Worm (Caenorhabditis elegans): Measurements from ENCODE around the gene try-11.

Gene try-11

ce11 chrV:7451421-7451820, at the start of gene try-11:
TSS of gene try-11 (plus strand) at chrV:7451721.
- no peak for TF ChIP-seq tbx-37 (GFP tag; conservative IDR thresholded peaks at IDR 0.05)
- no peak for TF ChIP-seq ceh-36 (tag; optimal IDR thresholded peaks at IDR 0.05)
- no peak for TF ChIP-seq ama-1 (optimal IDR thresholded peaks at IDR 0.05)
- TF ChIP-seq pes-1 (GFP tag; IDR thresholded peaks at IDR 0.05), result no peak
- TF ChIP-seq sea-1 (GFP tag; conservative IDR thresholded peaks at IDR 0.05), result no peak
- no peak for TF ChIP-seq tbx-11 (GFP tag; IDR thresholded peaks at IDR 0.05)
- TF ChIP-seq scrt-1 (GFP tag; IDR thresholded peaks at IDR 0.05), result no peak
- no peak for TF ChIP-seq tra-4 (tag; optimal IDR thresholded peaks at IDR 0.05)
- TF ChIP-seq B0310.2 (tag; optimal IDR thresholded peaks at IDR 0.05), result no peak
- TF ChIP-seq hnd-1 (tag; optimal IDR thresholded peaks at IDR 0.05), result no peak
- TF ChIP-seq F13C5.2 (tag; optimal IDR thresholded peaks at IDR 0.05), result no peak
- TF ChIP-seq aly-1 (tag; optimal IDR thresholded peaks at IDR 0.05), result no peak
- TF ChIP-seq hmbx-1 (tag; optimal IDR thresholded peaks at IDR 0.05), result no peak
- no peak for TF ChIP-seq hmg-4 (GFP tag; optimal IDR thresholded peaks at IDR 0.05)
- TF ChIP-seq flt-1 (GFP tag; IDR thresholded peaks at IDR 0.05), result no peak

- TF ChIP-seq hmg-4 (GFP tag; optimal IDR thresholded peaks at IDR 0.05), result no peak
- no peak for TF ChIP-seq F13C5.2 (tag; optimal IDR thresholded peaks at IDR 0.05)
- TF ChIP-seq ama-1 (optimal IDR thresholded peaks at IDR 0.05), result no peak
- TF ChIP-seq hmbx-1 (tag; optimal IDR thresholded peaks at IDR 0.05), result no peak
- no peak for TF ChIP-seq ceh-36 (tag; optimal IDR thresholded peaks at IDR 0.05)
- no peak for TF ChIP-seq sea-1 (GFP tag; conservative IDR thresholded peaks at IDR 0.05)
- TF ChIP-seq hnd-1 (tag; optimal IDR thresholded peaks at IDR 0.05), result no peak
- TF ChIP-seq ceh-13 (GFP tag; optimal IDR thresholded peaks at IDR 0.05), result no peak
- no peak for TF ChIP-seq ets-7 (tag; optimal IDR thresholded peaks at IDR 0.05)
- TF ChIP-seq tbx-11 (GFP tag; IDR thresholded peaks at IDR 0.05), result no peak
- no peak for TF ChIP-seq B0310.2 (tag; optimal IDR thresholded peaks at IDR 0.05)
- no peak for TF ChIP-seq aly-1 (tag; optimal IDR thresholded peaks at IDR 0.05)
- TF ChIP-seq tbx-37 (GFP tag; conservative IDR thresholded peaks at IDR 0.05), result no peak
- no peak for TF ChIP-seq flt-1 (GFP tag; IDR thresholded peaks at IDR 0.05)
Observed at ce11 chrV:7402355-7402754, 49.2 kb upstream of the try-11 start, which contains the start of gene srj-13. TSS of gene srj-13 (plus strand) at chrV:7402655.

ce11 chrV:7403501-7403900, 48.0 kb upstream of the try-11 start:
- TF ChIP-seq ceh-36 (tag; optimal IDR thresholded peaks at IDR 0.05) (no peak), flt-1 (GFP tag; IDR thresholded peaks at IDR 0.05) (no peak), ets-7 (tag; optimal IDR thresholded peaks at IDR 0.05) (no peak), sea-1 (GFP tag; conservative IDR thresholded peaks at IDR 0.05) (no peak), scrt-1 (GFP tag; IDR thresholded peaks at IDR 0.05) (no peak), ama-1 (optimal IDR thresholded peaks at IDR 0.05) (no peak), ceh-13 (GFP tag; optimal IDR thresholded peaks at IDR 0.05) (no peak), B0310.2 (tag; optimal IDR thresholded peaks at IDR 0.05) (no peak), F13C5.2 (tag; optimal IDR thresholded peaks at IDR 0.05) (no peak), tbx-11 (GFP tag; IDR thresholded peaks at IDR 0.05) (no peak), tra-4 (tag; optimal IDR thresholded peaks at IDR 0.05) (no peak), pes-1 (GFP tag; IDR thresholded peaks at IDR 0.05) (no peak), hnd-1 (tag; optimal IDR thresholded peaks at IDR 0.05) (no peak), hmg-4 (GFP tag; optimal IDR thresholded peaks at IDR 0.05) (no peak), hmbx-1 (tag; optimal IDR thresholded peaks at IDR 0.05) (no peak), tbx-37 (GFP tag; conservative IDR thresholded peaks at IDR 0.05) (no peak)

- TF ChIP-seq hmbx-1 (tag; optimal IDR thresholded peaks at IDR 0.05) (no peak), scrt-1 (GFP tag; IDR thresholded peaks at IDR 0.05) (no peak), tbx-11 (GFP tag; IDR thresholded peaks at IDR 0.05) (no peak), F13C5.2 (tag; optimal IDR thresholded peaks at IDR 0.05) (no peak), ceh-13 (GFP tag; optimal IDR thresholded peaks at IDR 0.05) (no peak), ceh-36 (tag; optimal IDR thresholded peaks at IDR 0.05) (no peak), B0310.2 (tag; optimal IDR thresholded peaks at IDR 0.05) (no peak), tra-4 (tag; optimal IDR thresholded peaks at IDR 0.05) (no peak), hmg-4 (GFP tag; optimal IDR thresholded peaks at IDR 0.05) (no peak), ama-1 (optimal IDR thresholded peaks at IDR 0.05) (no peak), tbx-37 (GFP tag; conservative IDR thresholded peaks at IDR 0.05) (no peak)
Observed at ce11 chrV:7408520-7408919, 43.0 kb upstream of the try-11 start, which contains the start of gene srt-6. TSS of gene srt-6 (minus strand) at chrV:7408814.

ce11 chrV:7409599-7409998, 41.9 kb upstream of the try-11 start, which contains the start of gene R13D7.2:
TSS of gene R13D7.2 (plus strand) at chrV:7409899.
- TF ChIP-seq tra-4 (tag; optimal IDR thresholded peaks at IDR 0.05) (no peak), hmg-4 (GFP tag; optimal IDR thresholded peaks at IDR 0.05) (no peak), sea-1 (GFP tag; conservative IDR thresholded peaks at IDR 0.05) (no peak), flt-1 (GFP tag; IDR thresholded peaks at IDR 0.05) (no peak), aly-1 (tag; optimal IDR thresholded peaks at IDR 0.05) (no peak), ceh-13 (GFP tag; optimal IDR thresholded peaks at IDR 0.05) (no peak), tbx-37 (GFP tag; conservative IDR thresholded peaks at IDR 0.05) (no peak)

- no peak for TF ChIP-seq B0310.2 (tag; optimal IDR thresholded peaks at IDR 0.05)
- no peak for TF ChIP-seq hnd-1 (tag; optimal IDR thresholded peaks at IDR 0.05)
- TF ChIP-seq tbx-37 (GFP tag; conservative IDR thresholded peaks at IDR 0.05), result no peak
- TF ChIP-seq ets-7 (tag; optimal IDR thresholded peaks at IDR 0.05), result no peak
- no peak for TF ChIP-seq hmg-4 (GFP tag; optimal IDR thresholded peaks at IDR 0.05)
- TF ChIP-seq aly-1 (tag; optimal IDR thresholded peaks at IDR 0.05), result no peak
- TF ChIP-seq F13C5.2 (tag; optimal IDR thresholded peaks at IDR 0.05), result no peak
- TF ChIP-seq flt-1 (GFP tag; IDR thresholded peaks at IDR 0.05), result no peak
- TF ChIP-seq ceh-36 (tag; optimal IDR thresholded peaks at IDR 0.05), result no peak
- TF ChIP-seq sea-1 (GFP tag; conservative IDR thresholded peaks at IDR 0.05), result no peak
- TF ChIP-seq ama-1 (optimal IDR thresholded peaks at IDR 0.05), result no peak
- TF ChIP-seq tra-4 (tag; optimal IDR thresholded peaks at IDR 0.05), result no peak
- no peak for TF ChIP-seq scrt-1 (GFP tag; IDR thresholded peaks at IDR 0.05)
- no peak for TF ChIP-seq hmbx-1 (tag; optimal IDR thresholded peaks at IDR 0.05)
- TF ChIP-seq pes-1 (GFP tag; IDR thresholded peaks at IDR 0.05), result no peak
- TF ChIP-seq ceh-13 (GFP tag; optimal IDR thresholded peaks at IDR 0.05), result no peak
Observed at ce11 chrV:7411695-7412094, 39.8 kb upstream of the try-11 start, which contains the start of gene str-41. TSS of gene str-41 (plus strand) at chrV:7411995.

ce11 chrV:7413107-7413774, 38.3 kb upstream of the try-11 start, which contains the start of gene F18E3.11:
TSS of gene F18E3.11 (plus strand) at chrV:7413482.
- TF ChIP-seq sea-1 (GFP tag; conservative IDR thresholded peaks at IDR 0.05) (no peak), B0310.2 (tag; optimal IDR thresholded peaks at IDR 0.05) (no peak), ceh-13 (GFP tag; optimal IDR thresholded peaks at IDR 0.05) (no peak), tbx-11 (GFP tag; IDR thresholded peaks at IDR 0.05) (no peak), ets-7 (tag; optimal IDR thresholded peaks at IDR 0.05) (no peak), scrt-1 (GFP tag; IDR thresholded peaks at IDR 0.05) (no peak), flt-1 (GFP tag; IDR thresholded peaks at IDR 0.05) (no peak), aly-1 (tag; optimal IDR thresholded peaks at IDR 0.05) (no peak), tbx-37 (GFP tag; conservative IDR thresholded peaks at IDR 0.05) (no peak), hmg-4 (GFP tag; optimal IDR thresholded peaks at IDR 0.05) (no peak), hnd-1 (tag; optimal IDR thresholded peaks at IDR 0.05) (no peak), pes-1 (GFP tag; IDR thresholded peaks at IDR 0.05) (no peak), hmbx-1 (tag; optimal IDR thresholded peaks at IDR 0.05) (no peak), tra-4 (tag; optimal IDR thresholded peaks at IDR 0.05) (no peak)
